Worm (Caenorhabditis elegans): ENCODE data around the gene nhr-274.
A peak's percentile ranks its signal among the peaks of the same experiment; 100 is the strongest.

Gene nhr-274

ce11 chrIV:1595802-1596201 lies 49.3 kb downstream of the nhr-274 start, which contains the start of gene npp-8 (continued):
- TF ChIP-seq mdl-1 (tag; optimal IDR thresholded peaks at IDR 0.05) (peak in 1 of 2 experiments; percentile 33), ceh-28 (tag; optimal IDR thresholded peaks at IDR 0.05) (no peak), Y48G9A.11 (GFP tag; IDR thresholded peaks at IDR 0.05) (peak; percentile 27; the same call in 1 of the 2 replicates), hif-1 (tag; optimal IDR thresholded peaks at IDR 0.05) (peak in 1 of 2 experiments; percentile 85), tra-1 (GFP tag; IDR thresholded peaks at IDR 0.05) (peak; percentile 60; the same call in 1 of the 2 replicates), dmd-9 (GFP tag; IDR thresholded peaks at IDR 0.05) (peak; percentile 70; the same call in 1 of the 2 replicates), F26F4.8 (GFP tag; conservative IDR thresholded peaks at IDR 0.05) (no peak), ceh-62 (tag; optimal IDR thresholded peaks at IDR 0.05) (no peak), zfp-2 (tag; optimal IDR thresholded peaks at IDR 0.05) (peak; percentile 33), dmd-6 (GFP tag; IDR thresholded peaks at IDR 0.05) (peak; percentile 79), unc-39 (tag; optimal IDR thresholded peaks at IDR 0.05) (no peak), lin-15B (tag; optimal IDR thresholded peaks at IDR 0.05) (peak; percentile 43), egl-43 (GFP tag; IDR thresholded peaks at IDR 0.05) (peak; percentile 61; the same call in 1 of the 2 replicates), dve-1 (tag; optimal IDR thresholded peaks at IDR 0.05; ENCODE audit: insufficient read depth) (peak; percentile 91), mxl-2 (GFP tag; conservative IDR thresholded peaks at IDR 0.05) (0 out of 2 replicates have a peak, but pooled peaks have one; percentile 48), gei-8 (GFP tag; optimal IDR thresholded peaks at IDR 0.05) (peak; percentile 40), nhr-76 (tag; optimal IDR thresholded peaks at IDR 0.05) (no peak), ztf-11 (tag; optimal IDR thresholded peaks at IDR 0.05) (no peak), ceh-32 (tag; optimal IDR thresholded peaks at IDR 0.05; ENCODE audit: poor library complexity) (no peak), lim-7 (GFP tag; IDR thresholded peaks at IDR 0.05) (no peak), tag-97 (GFP tag; IDR thresholded peaks at IDR 0.05) (no peak), arid-1 (GFP tag; conservative IDR thresholded peaks at IDR 0.05) (peak; percentile 90), ZK546.5 (tag; optimal IDR thresholded peaks at IDR 0.05) (no peak), spr-3 (GFP tag; optimal IDR thresholded peaks at IDR 0.05) (peak; percentile 86)

Data from whole organism, L4 larva.